Worm (Caenorhabditis elegans) whole organism, midembryonic: ENCODE results near the gene rpl-37.

Source experiments
- T22C8.4 ChIP-seq: fragments of 200-800 bp; sonication (Bioruptor generic); IDR thresholded peaks from 2 replicates; pipeline ENCODE4 v1.3.6; 2022; ENCODE audit warnings: missing genetic modification characterization, missing compliant biosample characterization
- cog-1 ChIP-seq: sonication (generic microtip); optimal IDR thresholded peaks from 2 replicates; lab custom pipeline; 2016; ENCODE audit warnings: missing genetic modification characterization, missing compliant biosample characterization
- flt-1 ChIP-seq: fragments of 200-800 bp; sonication (Bioruptor generic); IDR thresholded peaks from 2 replicates; pipeline ENCODE4 v1.3.6; 2022; ENCODE audit warnings: missing genetic modification characterization, missing compliant biosample characterization
- klf-2 ChIP-seq: fragments of 200-800 bp; sonication (Bioruptor generic); conservative IDR thresholded peaks from 2 replicates; pipeline ENCODE4 v1.3.6; 2022; ENCODE audit warnings: missing genetic modification reagents, missing genetic modification characterization, missing compliant biosample characterization
- med-1 ChIP-seq: sonication (generic microtip); optimal IDR thresholded peaks from 2 replicates; lab custom pipeline; 2017; ENCODE audit warnings: missing genetic modification characterization, mild to moderate bottlenecking, missing compliant biosample characterization, antibody characterized with exemption, missing genetic modification reagents; ENCODE audit not compliant: insufficient read depth
- tab-1 ChIP-seq: fragments of 200-800 bp; sonication (Bioruptor generic); IDR thresholded peaks from 2 replicates; pipeline ENCODE4 v1.3.6; 2022; ENCODE audit warnings: missing genetic modification characterization, missing compliant biosample characterization
- ztf-23 ChIP-seq: fragments of 200-800 bp; sonication (Bioruptor generic); IDR thresholded peaks from 2 replicates; pipeline ENCODE4 v1.3.6; 2022; ENCODE audit warnings: missing genetic modification reagents, missing genetic modification characterization, missing compliant biosample characterization
- ztf-29 ChIP-seq: fragments of 200-800 bp; sonication (Bioruptor generic); IDR thresholded peaks from 2 replicates; pipeline ENCODE4 v1.3.6; 2022; ENCODE audit warnings: missing genetic modification reagents, missing genetic modification characterization, missing compliant biosample characterization

DNA sequence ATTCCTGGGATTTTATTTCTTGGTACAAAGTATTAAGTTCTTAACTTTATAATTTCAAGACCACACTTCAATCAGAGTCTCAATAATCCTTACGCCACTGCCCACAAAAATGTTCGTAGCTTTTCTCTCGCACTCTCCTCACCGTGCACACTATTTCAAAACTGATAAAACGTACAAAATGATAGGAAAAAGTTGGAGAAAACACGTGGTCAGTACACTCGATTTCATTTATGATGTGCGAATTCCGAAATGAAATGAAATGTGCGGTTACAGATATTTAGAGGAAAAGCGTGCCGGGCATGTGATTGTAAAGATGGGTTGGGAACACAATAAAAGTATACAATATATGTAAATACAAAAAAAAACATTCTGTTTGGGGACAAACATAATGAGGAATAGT is 8.0 kb upstream of the rpl-37 start:
- TF ChIP-seq cog-1 (no peak), ztf-23 (GFP tag; lab: Robert Waterston, UW) (no peak), flt-1 (GFP tag; lab: Robert Waterston, UW) (no peak), ztf-29 (GFP tag; lab: Robert Waterston, UW) (no peak), tab-1 (GFP tag; lab: Robert Waterston, UW) (no peak), klf-2 (GFP tag; lab: Robert Waterston, UW) (no peak), med-1 (GFP tag; lab: Kevin White, UChicago) (no peak), T22C8.4 (GFP tag; lab: Robert Waterston, UW) (no peak)
